Fruit fly (Drosophila melanogaster) S2 (cell line): Measurements from ENCODE around the gene beat-IIa.

Experiments
- CG8478 ChIP-seq: fragments of >200 bp; optimal IDR thresholded peaks from 2 replicates; lab custom pipeline; 2018
- CTCF ChIP-seq, 2 experiments: fragments of >200 bp; optimal IDR thresholded peaks; 2 replicates each; lab custom pipeline; 2018

DNA sequence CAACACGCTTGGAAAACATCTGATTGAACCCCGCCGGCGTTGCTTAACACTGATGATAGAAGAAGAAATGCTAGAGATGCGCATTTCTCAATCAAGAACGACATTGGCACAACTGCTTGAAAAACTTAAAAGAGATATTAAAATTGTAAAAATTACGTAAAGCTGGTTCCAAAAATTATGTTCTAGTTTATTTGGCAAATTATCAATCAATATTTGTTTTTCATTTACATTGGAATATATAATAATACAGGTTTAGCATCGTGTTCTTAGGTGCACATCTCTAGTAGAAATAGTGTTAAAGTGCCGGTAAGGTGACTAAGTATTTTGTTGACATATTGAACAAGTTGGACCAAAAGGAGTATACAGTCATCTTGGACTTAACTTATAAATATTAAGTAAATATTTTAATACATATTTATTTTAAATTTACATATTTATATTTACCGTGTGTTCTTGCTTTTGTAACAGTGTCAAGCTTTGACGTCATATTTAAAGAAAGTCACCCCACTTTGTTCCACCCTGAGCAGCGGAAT lies 25.5 kb upstream of the beat-IIa start, which contains the start of the genes Brf and sds22:
- TF ChIP-seq CTCF (optimal IDR thresholded peaks at IDR 0.05; lab: Kevin White, UChicago): no peak
- no peak for TF ChIP-seq CG8478 (lab: Kevin White, UChicago)
